Fruit fly (Drosophila melanogaster) whole organism, embryonic: Measurements from ENCODE around the gene CG3703.

Source experiments
- Atf6 ChIP-seq: fragments of 200-800 bp; sonication (Bioruptor generic); IDR thresholded peaks from 2 replicates; pipeline ENCODE4 v1.3.6; 2022; ENCODE audit warnings: missing biosample characterization, missing genetic modification characterization
- CG10267 ChIP-seq: fragments of 200-800 bp; sonication (Bioruptor generic); optimal IDR thresholded peaks from 2 replicates; lab custom pipeline; 2018; ENCODE audit warnings: missing biosample characterization, mild to moderate bottlenecking, missing genetic modification characterization, moderate library complexity
- CG10274 ChIP-seq: fragments of 200-800 bp; sonication (Bioruptor generic); optimal IDR thresholded peaks from 3 replicates; lab custom pipeline; 2017; ENCODE audit warnings: missing biosample characterization, mild to moderate bottlenecking, missing genetic modification characterization
- CG1602 ChIP-seq: fragments of 200-800 bp; sonication (Bioruptor generic); optimal IDR thresholded peaks from 3 replicates; lab custom pipeline; 2016; ENCODE audit warnings: missing biosample characterization, missing genetic modification characterization
- CG1603 ChIP-seq: fragments of 200-800 bp; sonication (Bioruptor generic); optimal IDR thresholded peaks from 2 replicates; lab custom pipeline; 2019; ENCODE audit warnings: missing biosample characterization, mild to moderate bottlenecking, missing genetic modification characterization, moderate library complexity
- CG17359 ChIP-seq: fragments of 200-800 bp; sonication (Bioruptor generic); optimal IDR thresholded peaks from 3 replicates; lab custom pipeline; 2018; ENCODE audit warnings: missing biosample characterization, mild to moderate bottlenecking, missing genetic modification characterization, moderate library complexity
- CG17361 ChIP-seq: fragments of 200-800 bp; sonication (Bioruptor generic); IDR thresholded peaks from 3 replicates; pipeline ENCODE4 v1.3.6; 2022; ENCODE audit warnings: missing biosample characterization, missing genetic modification characterization
- CG17385 ChIP-seq: fragments of 200-800 bp; sonication (Bioruptor generic); optimal IDR thresholded peaks from 3 replicates; lab custom pipeline; 2018; ENCODE audit warnings: missing biosample characterization, mild to moderate bottlenecking, missing genetic modification characterization
- CG17612 ChIP-seq: fragments of 200-800 bp; sonication (Bioruptor generic); IDR thresholded peaks from 2 replicates; pipeline ENCODE4 v1.3.6; 2022; ENCODE audit warnings: missing biosample characterization, missing genetic modification characterization
- CG18262 ChIP-seq: fragments of 200-800 bp; optimal IDR thresholded peaks from 3 replicates; lab custom pipeline; 2019; ENCODE audit warnings: missing biosample characterization, mild to moderate bottlenecking, missing genetic modification characterization, moderate library complexity
- CG2202 ChIP-seq: fragments of 200-800 bp; sonication (Bioruptor generic); optimal IDR thresholded peaks from 2 replicates; lab custom pipeline; 2018; ENCODE audit warnings: missing biosample characterization, mild to moderate bottlenecking, missing genetic modification characterization
- CG5245 ChIP-seq: fragments of 200-800 bp; sonication (Bioruptor generic); optimal IDR thresholded peaks from 3 replicates; lab custom pipeline; 2016; ENCODE audit warnings: missing biosample characterization, missing genetic modification characterization
- CG5953 ChIP-seq: fragments of 200-800 bp; sonication (Bioruptor generic); IDR thresholded peaks from 2 replicates; pipeline ENCODE4 v1.3.6; 2022; ENCODE audit warnings: missing biosample characterization, missing genetic modification characterization
- CG7271 ChIP-seq: fragments of 200-800 bp; sonication (Bioruptor generic); optimal IDR thresholded peaks from 2 replicates; lab custom pipeline; 2018; ENCODE audit warnings: missing biosample characterization, mild to moderate bottlenecking, missing genetic modification characterization, moderate library complexity
- CG7786 ChIP-seq: fragments of 200-800 bp; sonication (Bioruptor generic); optimal IDR thresholded peaks from 2 replicates; lab custom pipeline; 2016; ENCODE audit warnings: missing biosample characterization, missing genetic modification characterization
- CG7963 ChIP-seq: fragments of 200-800 bp; sonication (Bioruptor generic); IDR thresholded peaks from 3 replicates; pipeline ENCODE4 v1.3.6; 2022; ENCODE audit warnings: missing biosample characterization, missing genetic modification characterization; ENCODE audit not compliant: partially characterized antibody
- CG9609 ChIP-seq: fragments of 200-800 bp; sonication (Bioruptor generic); optimal IDR thresholded peaks from 3 replicates; lab custom pipeline; 2016; ENCODE audit warnings: missing biosample characterization, missing genetic modification characterization
- CG9932 ChIP-seq: fragments of 200-800 bp; sonication (Bioruptor generic); IDR thresholded peaks from 2 replicates; pipeline ENCODE4 v1.3.6; 2022; ENCODE audit warnings: missing biosample characterization, missing genetic modification characterization
- Chrac-16 ChIP-seq: fragments of 200-800 bp; sonication (Bioruptor generic); optimal IDR thresholded peaks from 3 replicates; lab custom pipeline; 2016; ENCODE audit warnings: missing biosample characterization, missing genetic modification characterization
- Dad ChIP-seq: fragments of 200-800 bp; sonication (Bioruptor generic); optimal IDR thresholded peaks from 3 replicates; lab custom pipeline; 2016; ENCODE audit warnings: missing biosample characterization, missing genetic modification characterization
- Ets97D ChIP-seq: fragments of 200-800 bp; sonication (Bioruptor generic); optimal IDR thresholded peaks from 3 replicates; lab custom pipeline; 2016; ENCODE audit warnings: missing biosample characterization, missing genetic modification characterization
- MBD-R2 ChIP-seq: fragments of 200-800 bp; sonication (Bioruptor generic); IDR thresholded peaks from 2 replicates; pipeline ENCODE4 v1.3.6; 2022; ENCODE audit warnings: missing biosample characterization, missing genetic modification characterization
- MESR4 ChIP-seq: fragments of 200-800 bp; sonication (Bioruptor generic); optimal IDR thresholded peaks from 2 replicates; lab custom pipeline; 2018; ENCODE audit warnings: missing biosample characterization, mild to moderate bottlenecking, missing genetic modification characterization, moderate library complexity
- NC2β ChIP-seq: fragments of 200-800 bp; sonication (Bioruptor generic); optimal IDR thresholded peaks from 2 replicates; lab custom pipeline; 2016; ENCODE audit warnings: missing biosample characterization, missing genetic modification characterization
- Nf-YB ChIP-seq: fragments of 200-800 bp; sonication (Bioruptor generic); optimal IDR thresholded peaks from 3 replicates; lab custom pipeline; 2019; ENCODE audit warnings: missing biosample characterization, mild to moderate bottlenecking, missing genetic modification characterization, moderate library complexity
- Ptx1 ChIP-seq: fragments of 200-800 bp; sonication (Bioruptor generic); IDR thresholded peaks from 2 replicates; pipeline ENCODE4 v1.3.6; 2022; ENCODE audit warnings: missing biosample characterization, missing genetic modification characterization
- Rfx ChIP-seq: fragments of 200-800 bp; sonication (Bioruptor generic); IDR thresholded peaks from 2 replicates; pipeline ENCODE4 v1.3.6; 2022; ENCODE audit warnings: missing biosample characterization, missing genetic modification characterization
- Sry-β ChIP-seq: fragments of 200-800 bp; sonication (Bioruptor generic); optimal IDR thresholded peaks from 2 replicates; lab custom pipeline; 2018; ENCODE audit warnings: missing biosample characterization, mild to moderate bottlenecking, missing genetic modification characterization, moderate library complexity
- Xbp1 ChIP-seq: fragments of 200-800 bp; sonication (Bioruptor generic); optimal IDR thresholded peaks from 3 replicates; lab custom pipeline; 2016; ENCODE audit warnings: missing biosample characterization, mild to moderate bottlenecking, missing genetic modification characterization
- YL-1 ChIP-seq: fragments of 200-800 bp; sonication (Bioruptor generic); optimal IDR thresholded peaks from 3 replicates; lab custom pipeline; 2017; ENCODE audit warnings: missing biosample characterization, mild to moderate bottlenecking, missing genetic modification characterization
- ap ChIP-seq: fragments of 200-800 bp; sonication (Bioruptor generic); IDR thresholded peaks from 2 replicates; pipeline ENCODE4 v1.3.6; 2022; ENCODE audit warnings: missing biosample characterization, missing genetic modification characterization
- bcd ChIP-seq: fragments of 200-800 bp; sonication (Bioruptor generic); optimal IDR thresholded peaks from 2 replicates; lab custom pipeline; 2017; ENCODE audit warnings: missing biosample characterization, mild to moderate bottlenecking, missing genetic modification characterization
- caup ChIP-seq: fragments of 200-800 bp; sonication (Bioruptor generic); optimal IDR thresholded peaks from 3 replicates; lab custom pipeline; 2017; ENCODE audit warnings: missing biosample characterization, mild to moderate bottlenecking, missing genetic modification characterization, moderate library complexity; ENCODE audit not compliant: severe bottlenecking
- chif ChIP-seq, 2 experiments: fragments of 200-800 bp; sonication (Bioruptor generic); optimal IDR thresholded peaks; 3 replicates each; lab custom pipeline; 2016; ENCODE audit warnings: missing biosample characterization in 2 of 2, missing genetic modification characterization in 2 of 2
- chm ChIP-seq: fragments of 200-800 bp; sonication (Bioruptor generic); IDR thresholded peaks from 2 replicates; pipeline ENCODE4 v1.3.6; 2022; ENCODE audit warnings: missing biosample characterization, missing genetic modification characterization
- cwo ChIP-seq: fragments of 200-800 bp; sonication (Bioruptor generic); optimal IDR thresholded peaks from 3 replicates; lab custom pipeline; 2017; ENCODE audit warnings: missing biosample characterization, missing genetic modification characterization, mild to moderate bottlenecking, moderate library complexity, missing genetic modification reagents
- dm ChIP-seq: fragments of 200-800 bp; sonication (Bioruptor generic); optimal IDR thresholded peaks from 3 replicates; lab custom pipeline; 2016; ENCODE audit warnings: missing biosample characterization, missing genetic modification characterization
- eyg ChIP-seq: fragments of 200-800 bp; sonication (Bioruptor generic); optimal IDR thresholded peaks from 3 replicates; lab custom pipeline; 2016; ENCODE audit warnings: missing biosample characterization, missing genetic modification characterization
- gcm2 ChIP-seq: fragments of 200-800 bp; sonication (Bioruptor generic); optimal IDR thresholded peaks from 2 replicates; lab custom pipeline; 2016; ENCODE audit warnings: missing biosample characterization, missing genetic modification characterization
- kah ChIP-seq: fragments of 200-800 bp; sonication (Bioruptor generic); optimal IDR thresholded peaks from 2 replicates; lab custom pipeline; 2018; ENCODE audit warnings: missing biosample characterization, mild to moderate bottlenecking, missing genetic modification characterization
- kni ChIP-seq: fragments of 200-800 bp; sonication (Bioruptor generic); optimal IDR thresholded peaks from 3 replicates; lab custom pipeline; 2017; ENCODE audit warnings: mild to moderate bottlenecking, missing biosample characterization, missing genetic modification reagents, missing genetic modification characterization
- mld ChIP-seq: fragments of 200-800 bp; sonication (Bioruptor generic); IDR thresholded peaks from 3 replicates; pipeline ENCODE4 v1.3.6; 2022; ENCODE audit warnings: missing biosample characterization, missing genetic modification characterization; ENCODE audit not compliant: partially characterized antibody
- nau ChIP-seq: fragments of 200-800 bp; sonication (Bioruptor generic); optimal IDR thresholded peaks from 3 replicates; lab custom pipeline; 2017; ENCODE audit warnings: missing biosample characterization, mild to moderate bottlenecking, missing genetic modification characterization, missing genetic modification reagents
- phol ChIP-seq: fragments of 200-800 bp; sonication (Bioruptor generic); optimal IDR thresholded peaks from 3 replicates; lab custom pipeline; 2018; ENCODE audit warnings: missing biosample characterization, mild to moderate bottlenecking, missing genetic modification characterization, moderate library complexity
- pros ChIP-seq: fragments of 200-800 bp; sonication (Bioruptor generic); optimal IDR thresholded peaks from 3 replicates; lab custom pipeline; 2019; ENCODE audit warnings: missing biosample characterization, mild to moderate bottlenecking, missing genetic modification characterization, moderate library complexity
- row ChIP-seq: fragments of 200-800 bp; sonication (Bioruptor generic); IDR thresholded peaks from 3 replicates; pipeline ENCODE4 v1.3.6; 2022; ENCODE audit warnings: missing biosample characterization, missing genetic modification characterization
- sc ChIP-seq, 3 experiments: fragments of >200 bp in 2 of 3; fragments of 200-800 bp in 1 of 3; sonication (Bioruptor generic) in 1 of 3; optimal IDR thresholded peaks; 2 replicates in 2 of 3; 3 replicates in 1 of 3; lab custom pipeline; 2017; ENCODE audit warnings: mild to moderate bottlenecking in 1 of 3, missing biosample characterization in 1 of 3, missing genetic modification characterization in 1 of 3, missing genetic modification reagents in 1 of 3
- sens-2 ChIP-seq: fragments of 200-800 bp; sonication (Bioruptor generic); IDR thresholded peaks from 2 replicates; pipeline ENCODE4 v1.3.6; 2022; ENCODE audit warnings: missing biosample characterization, missing genetic modification characterization
- stwl ChIP-seq: fragments of 200-800 bp; sonication (Bioruptor generic); optimal IDR thresholded peaks from 3 replicates; lab custom pipeline; 2018; ENCODE audit warnings: missing biosample characterization, mild to moderate bottlenecking, missing genetic modification characterization, moderate library complexity
- tio ChIP-seq: fragments of 200-800 bp; sonication (Bioruptor generic); optimal IDR thresholded peaks from 2 replicates; lab custom pipeline; 2017; ENCODE audit warnings: missing biosample characterization, missing genetic modification characterization, inconsistent platforms
- usp ChIP-seq: fragments of >200 bp; optimal IDR thresholded peaks from 2 replicates; lab custom pipeline; 2017; ENCODE audit warnings: missing biosample characterization, missing genetic modification characterization
- vfl ChIP-seq: fragments of 200-800 bp; sonication (Bioruptor generic); optimal IDR thresholded peaks from 2 replicates; lab custom pipeline; 2016; ENCODE audit warnings: missing biosample characterization, missing genetic modification characterization

CG3703 gene

DNA sequence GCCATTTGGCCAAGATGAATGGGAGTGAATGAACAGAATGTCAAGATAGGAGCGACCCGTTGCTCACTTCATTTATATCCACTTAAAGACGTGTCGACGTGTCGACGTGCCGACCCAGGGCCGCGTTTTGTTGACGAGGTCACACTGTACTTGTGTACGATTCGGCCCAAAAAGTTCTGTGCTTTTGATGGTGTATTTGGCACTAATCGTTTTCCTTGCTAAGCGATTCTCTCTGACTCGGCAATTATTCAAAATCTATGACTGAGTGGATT is 2.6 kb upstream of the CG3703 start (continued):
- no peak for TF ChIP-seq CG7271 (tag; lab: Kevin White, UChicago)
- TF ChIP-seq bcd (GFP tag; lab: Kevin White, UChicago): no peak
- peak; percentile 20; the same call in 1 of the 2 replicates for TF ChIP-seq MBD-R2
- TF ChIP-seq sens-2 (GFP tag; lab: Robert Waterston, UW): no peak
- TF ChIP-seq CG9609: no peak
- no peak for TF ChIP-seq CG17361
- TF ChIP-seq CG17385 (GFP tag; lab: Kevin White, UChicago): no peak
- no peak for TF ChIP-seq CG10274 (GFP tag; lab: Kevin White, UChicago)
- TF ChIP-seq tio (GFP tag; lab: Kevin White, UChicago): no peak
- TF ChIP-seq NC2β: no peak
- TF ChIP-seq CG2202 (tag; lab: Kevin White, UChicago): no peak
- no peak for TF ChIP-seq Chrac-16
- 0 out of 2 replicates have a peak, but pooled peaks have one; percentile 8 for TF ChIP-seq CG17612
- TF ChIP-seq Dad (GFP tag; lab: Kevin White, UChicago): no peak
- TF ChIP-seq Atf6 (GFP tag; lab: Robert Waterston, UW): peak; percentile 50; the same call in 1 of the 2 replicates
- TF ChIP-seq Ptx1: no peak
- no peak for TF ChIP-seq CG10267 (tag; lab: Kevin White, UChicago)
- TF ChIP-seq CG9932 (GFP tag; lab: Robert Waterston, UW): peak; percentile 50
- no peak for TF ChIP-seq Nf-YB (GFP tag; lab: Kevin White, UChicago)
- TF ChIP-seq CG1602 (GFP tag; lab: Kevin White, UChicago): no peak
- TF ChIP-seq stwl: no peak
- TF ChIP-seq CG1603: peak; percentile 7
- TF ChIP-seq nau (GFP tag; lab: Kevin White, UChicago): no peak
- TF ChIP-seq YL-1 (GFP tag; lab: Kevin White, UChicago): no peak
- peak; percentile 73 for TF ChIP-seq row
- TF ChIP-seq caup (GFP tag; lab: Kevin White, UChicago): no peak
- TF ChIP-seq sc (optimal IDR thresholded peaks at IDR 0.05; lab: Kevin White, UChicago): no peak
- no peak for TF ChIP-seq sc (GFP tag; optimal IDR thresholded peaks at IDR 0.05; lab: Kevin White, UChicago)
- TF ChIP-seq CG5245: no peak
- TF ChIP-seq gcm2 (GFP tag; lab: Kevin White, UChicago): no peak
- TF ChIP-seq CG17359 (tag; lab: Kevin White, UChicago): no peak
- TF ChIP-seq CG7963 (GFP tag; lab: Robert Waterston, UW): no peak
- no peak for TF ChIP-seq usp (GFP tag; lab: Kevin White, UChicago)
- TF ChIP-seq kni (GFP tag; lab: Kevin White, UChicago): no peak
- no peak for TF ChIP-seq kah (GFP tag; lab: Kevin White, UChicago)
- no peak for TF ChIP-seq ap (GFP tag; lab: Robert Waterston, UW)
- peak; percentile 40 for TF ChIP-seq CG7786 (GFP tag; lab: Kevin White, UChicago)
- TF ChIP-seq chm (GFP tag; lab: Robert Waterston, UW): no peak
- no peak for TF ChIP-seq cwo (GFP tag; lab: Kevin White, UChicago)
- no peak for TF ChIP-seq MESR4
- TF ChIP-seq chif (GFP tag; optimal IDR thresholded peaks at IDR 0.05; lab: Kevin White, UChicago): no peak
- TF ChIP-seq Xbp1 (GFP tag; lab: Kevin White, UChicago): peak; percentile 0
- TF ChIP-seq phol: no peak
- TF ChIP-seq pros (GFP tag; lab: Kevin White, UChicago): no peak
- TF ChIP-seq Rfx (GFP tag; lab: Robert Waterston, UW): peak; percentile 76
- no peak for TF ChIP-seq vfl (GFP tag; lab: Kevin White, UChicago)
- TF ChIP-seq eyg (GFP tag; lab: Kevin White, UChicago): no peak
- TF ChIP-seq mld (GFP tag; lab: Robert Waterston, UW): no peak
- no peak for TF ChIP-seq CG18262
- TF ChIP-seq CG5953 (GFP tag; lab: Robert Waterston, UW): no peak
- TF ChIP-seq dm (GFP tag; lab: Kevin White, UChicago): no peak
- no peak for TF ChIP-seq Sry-β (GFP tag; lab: Kevin White, UChicago)
- no peak for TF ChIP-seq Ets97D (GFP tag; lab: Kevin White, UChicago)
